Fruit fly (Drosophila melanogaster): ENCODE data around the gene CG31431.

The CG31431 gene

DNA sequence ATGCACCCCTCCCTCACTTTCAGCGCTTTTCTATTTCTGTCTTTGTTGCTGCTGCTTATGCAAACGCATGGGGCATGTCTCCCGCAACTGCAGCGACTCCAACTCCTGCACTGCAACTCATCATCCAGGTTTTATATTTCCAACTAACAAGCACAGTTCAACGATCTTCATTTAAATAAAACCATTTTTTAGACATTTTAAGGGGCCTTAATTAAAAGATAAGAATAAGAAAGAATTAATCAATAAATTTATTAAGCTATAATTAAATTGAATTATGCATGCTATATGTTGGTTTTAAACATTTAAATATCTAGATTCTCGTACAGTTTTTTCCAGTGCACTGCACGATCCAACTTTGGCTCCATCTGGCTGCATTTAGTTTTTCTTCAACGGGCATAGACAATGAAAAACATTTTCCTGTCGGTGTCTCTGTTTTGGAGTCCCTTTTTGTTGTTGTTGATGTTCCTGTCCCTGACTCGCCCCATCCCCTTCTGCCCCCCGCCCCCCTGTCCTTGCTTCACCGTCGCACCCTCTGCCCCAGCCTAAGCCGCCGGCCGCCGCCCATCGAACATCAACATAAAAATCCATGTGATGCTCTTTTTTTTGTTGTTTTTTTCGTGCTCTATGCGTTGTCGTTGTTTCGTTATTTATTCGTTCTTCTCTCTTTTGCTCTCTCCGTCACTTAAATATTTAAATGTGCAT lies 41.5 kb upstream of the CG31431 start:
- TF ChIP-seq Pif1B (GFP tag; optimal IDR thresholded peaks at IDR 0.05) (peak; percentile 79), CG32121 (GFP tag; IDR thresholded peaks at IDR 0.05) (peak; percentile 71), CG15710 (tag; optimal IDR thresholded peaks at IDR 0.05) (peak; percentile 75), CG14655 (GFP tag; optimal IDR thresholded peaks at IDR 0.05) (peak; percentile 94), Pif1A (GFP tag; optimal IDR thresholded peaks at IDR 0.05) (peak; percentile 68), Ets98B (GFP tag; IDR thresholded peaks at IDR 0.05) (peak; percentile 74), Snoo (tag; optimal IDR thresholded peaks at IDR 0.05) (no peak), CG17806 (tag; optimal IDR thresholded peaks at IDR 0.05) (peak; percentile 78), CG34367 (tag; optimal IDR thresholded peaks at IDR 0.05) (peak; percentile 74), CG13204 (GFP tag; optimal IDR thresholded peaks at IDR 0.05) (peak; percentile 25), CG8159 (tag; optimal IDR thresholded peaks at IDR 0.05) (peak; percentile 81), CG8301 (tag; optimal IDR thresholded peaks at IDR 0.05) (peak; percentile 92), fd96Ca (GFP tag; IDR thresholded peaks at IDR 0.05) (peak; percentile 59; the same call in 2 of the 3 replicates), EcR (GFP tag; optimal IDR thresholded peaks at IDR 0.05) (no peak), D1 (tag; optimal IDR thresholded peaks at IDR 0.05) (peak; percentile 60), CG12605 (GFP tag; IDR thresholded peaks at IDR 0.05) (peak; percentile 66), CG9948 (tag; optimal IDR thresholded peaks at IDR 0.05) (peak; percentile 92), CG4496 (GFP tag; IDR thresholded peaks at IDR 0.05) (peak; percentile 80), CG10348 (GFP tag; IDR thresholded peaks at IDR 0.05) (no peak), gl (tag; optimal IDR thresholded peaks at IDR 0.05) (peak; percentile 37), rn (GFP tag; IDR thresholded peaks at IDR 0.05) (peak; percentile 58; the same call in 1 of the 2 replicates)

DNA sequence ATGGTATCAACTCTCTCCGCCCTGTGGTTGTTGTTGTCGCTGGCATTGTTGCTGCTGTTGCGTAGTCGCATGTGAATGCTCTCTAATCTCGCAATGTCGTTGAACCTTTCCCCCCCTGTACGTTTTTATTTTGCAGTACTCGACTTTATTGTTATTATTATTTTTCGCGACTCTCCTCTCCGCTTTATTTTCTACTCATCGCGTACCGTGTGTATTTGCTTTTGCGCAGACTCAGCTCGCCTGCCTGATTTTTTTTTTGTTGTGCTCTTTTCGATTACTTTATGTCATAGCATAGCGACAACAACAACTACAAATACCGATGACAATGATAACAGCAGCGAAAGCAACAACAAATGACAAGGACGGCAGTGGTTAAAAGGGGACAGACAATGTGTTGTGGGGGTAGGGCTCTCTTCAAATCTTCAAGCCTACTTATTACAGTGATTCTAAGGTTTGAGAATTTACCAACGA lies 41.0 kb upstream of the CG31431 start:
- no peak for TF ChIP-seq CG13204 (GFP tag; optimal IDR thresholded peaks at IDR 0.05)
- TF ChIP-seq CG8301 (tag; optimal IDR thresholded peaks at IDR 0.05): no peak
- peak; percentile 35 for TF ChIP-seq CG9948 (tag; optimal IDR thresholded peaks at IDR 0.05)
- TF ChIP-seq CG12605 (GFP tag; IDR thresholded peaks at IDR 0.05): no peak
- peak; percentile 9 for TF ChIP-seq gl (tag; optimal IDR thresholded peaks at IDR 0.05)
- peak; percentile 44 for TF ChIP-seq CG15710 (tag; optimal IDR thresholded peaks at IDR 0.05)
- peak; percentile 98 for TF ChIP-seq EcR (GFP tag; optimal IDR thresholded peaks at IDR 0.05)
- TF ChIP-seq Ets98B (GFP tag; IDR thresholded peaks at IDR 0.05): 0 out of 2 replicates have a peak, but pooled peaks have one; percentile 4
- no peak; the same call in 2 of the 3 replicates for TF ChIP-seq CG4496 (GFP tag; IDR thresholded peaks at IDR 0.05)
- no peak for TF ChIP-seq D1 (tag; optimal IDR thresholded peaks at IDR 0.05)
- peak; percentile 22 for TF ChIP-seq CG34367 (tag; optimal IDR thresholded peaks at IDR 0.05)
- TF ChIP-seq CG17806 (tag; optimal IDR thresholded peaks at IDR 0.05): peak; percentile 77
- peak; percentile 36 for TF ChIP-seq CG8159 (tag; optimal IDR thresholded peaks at IDR 0.05)
- peak; percentile 49 for TF ChIP-seq Pif1A (GFP tag; optimal IDR thresholded peaks at IDR 0.05)
- TF ChIP-seq rn (GFP tag; IDR thresholded peaks at IDR 0.05): no peak
- TF ChIP-seq fd96Ca (GFP tag; IDR thresholded peaks at IDR 0.05): peak; percentile 66; the same call in 1 of the 3 replicates

DNA sequence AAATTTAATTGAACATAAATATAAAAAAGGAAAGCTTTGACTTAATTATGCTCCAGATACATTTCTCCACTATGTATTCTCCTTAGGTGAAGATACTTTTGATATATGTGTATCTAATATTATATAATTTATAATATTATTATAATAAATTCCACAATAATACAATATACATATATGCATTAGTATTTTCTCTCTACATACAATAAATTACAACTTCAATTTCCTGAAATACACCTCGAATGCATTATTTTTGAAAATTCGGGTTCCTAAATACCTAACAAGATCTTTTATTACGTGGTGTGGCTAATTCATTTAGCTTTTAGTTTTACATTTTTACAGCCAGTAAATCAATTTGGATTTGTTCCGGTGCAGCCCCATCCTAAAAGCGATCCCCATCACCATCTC lies 40.2 kb upstream of the CG31431 start:
- TF ChIP-seq CG8301 (tag; optimal IDR thresholded peaks at IDR 0.05) (peak; percentile 78), CG8159 (tag; optimal IDR thresholded peaks at IDR 0.05) (peak; percentile 84), D1 (tag; optimal IDR thresholded peaks at IDR 0.05) (peak; percentile 50), Pif1B (GFP tag; optimal IDR thresholded peaks at IDR 0.05) (no peak), CG34367 (tag; optimal IDR thresholded peaks at IDR 0.05) (peak; percentile 59), Snoo (tag; optimal IDR thresholded peaks at IDR 0.05) (no peak), fd96Ca (GFP tag; IDR thresholded peaks at IDR 0.05) (no peak), CG10348 (GFP tag; IDR thresholded peaks at IDR 0.05) (no peak), CG15710 (tag; optimal IDR thresholded peaks at IDR 0.05) (peak; percentile 78), CG14655 (GFP tag; optimal IDR thresholded peaks at IDR 0.05) (peak; percentile 92), CG32121 (GFP tag; IDR thresholded peaks at IDR 0.05) (no peak), EcR (GFP tag; optimal IDR thresholded peaks at IDR 0.05) (no peak), CG9948 (tag; optimal IDR thresholded peaks at IDR 0.05) (peak; percentile 83), Pif1A (GFP tag; optimal IDR thresholded peaks at IDR 0.05) (no peak), rn (GFP tag; IDR thresholded peaks at IDR 0.05) (no peak), CG4496 (GFP tag; IDR thresholded peaks at IDR 0.05) (peak; percentile 39; the same call in 1 of the 3 replicates), CG17806 (tag; optimal IDR thresholded peaks at IDR 0.05) (peak; percentile 71), gl (tag; optimal IDR thresholded peaks at IDR 0.05) (no peak), CG13204 (GFP tag; optimal IDR thresholded peaks at IDR 0.05) (no peak), Ets98B (GFP tag; IDR thresholded peaks at IDR 0.05) (no peak)

DNA sequence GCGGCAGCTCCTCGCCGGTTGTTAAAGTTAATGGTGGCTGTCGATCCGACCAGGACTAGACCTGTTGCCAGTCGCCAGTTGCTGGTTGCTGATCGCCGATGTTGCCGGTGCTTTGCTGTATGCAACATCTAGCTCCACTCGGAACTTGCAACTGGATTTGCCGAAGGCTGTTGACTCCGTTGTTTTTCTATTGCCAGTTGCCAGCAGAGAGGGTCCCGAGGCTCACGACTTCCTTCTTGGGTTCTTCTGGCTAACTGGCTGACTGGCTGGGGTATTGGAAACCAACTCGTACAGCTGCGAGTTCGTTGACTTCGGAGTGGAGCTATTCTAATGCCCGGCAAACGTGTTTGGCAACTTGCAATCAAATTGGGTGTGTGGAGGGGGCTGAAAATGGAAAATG lies 39.4 kb upstream of the CG31431 start:
- peak; percentile 67 for TF ChIP-seq EcR (GFP tag; optimal IDR thresholded peaks at IDR 0.05)
- no peak for TF ChIP-seq Pif1B (GFP tag; optimal IDR thresholded peaks at IDR 0.05)

DNA sequence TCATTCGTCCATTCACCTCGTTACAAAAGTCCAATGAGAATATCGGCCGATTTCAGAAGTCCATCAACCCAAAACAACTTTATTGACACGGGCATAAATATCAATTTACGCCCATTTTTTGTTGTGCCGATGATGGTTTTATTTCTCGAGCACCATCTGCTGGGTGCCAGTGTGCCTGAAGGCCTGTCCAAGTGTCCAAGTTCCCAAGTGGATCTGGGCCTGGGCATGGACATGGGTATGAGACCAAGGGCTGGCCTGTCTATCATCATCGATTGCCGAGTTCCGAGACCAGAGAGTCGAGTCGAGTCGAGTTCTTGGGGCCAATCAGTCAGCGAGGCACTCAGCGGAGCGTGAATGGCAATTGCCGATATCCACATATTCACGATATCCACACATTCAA lies 38.3 kb upstream of the CG31431 start, which contains the start of gene Gr93a:
Gr93a (plus strand) TSS at position 301 of the 400 bp plus-strand sequence.
- TF ChIP-seq Snoo (tag; optimal IDR thresholded peaks at IDR 0.05) (no peak), EcR (GFP tag; optimal IDR thresholded peaks at IDR 0.05) (peak; percentile 5)
